Worm (Caenorhabditis elegans): Measurements from ENCODE around the gene F46B3.1.

- TF ChIP-seq dao-5 (tag; optimal IDR thresholded peaks at IDR 0.05) (no peak), him-1 (tag; optimal IDR thresholded peaks at IDR 0.05) (no peak)
Measured at ce11 chrV:20645479-20645878, 48.5 kb upstream of the F46B3.1 start.
